Fruit fly (Drosophila melanogaster): Measurements from ENCODE around the gene CG32590.

The CG32590 gene

dm6 chrX:14839047-14839446 is at the start of gene CG32590, which contains the start of gene Flo2:
Gene CG32590 (minus strand): TSS chrX:14839106.
Gene Flo2 (plus strand): TSS chrX:14839376.
- TF ChIP-seq HLH106 (tag; optimal IDR thresholded peaks at IDR 0.05): peak; percentile 69
- no peak for TF ChIP-seq Vsx2 (GFP tag; optimal IDR thresholded peaks at IDR 0.05; ENCODE audit: partially characterized antibody)
- no peak for TF ChIP-seq dmrt93B (GFP tag; optimal IDR thresholded peaks at IDR 0.05)
- TF ChIP-seq Jra (GFP tag; optimal IDR thresholded peaks at IDR 0.05): peak; percentile 86
- TF ChIP-seq ey (GFP tag; optimal IDR thresholded peaks at IDR 0.05): peak; percentile 81
- peak; percentile 68 for TF ChIP-seq Sp1 (GFP tag; optimal IDR thresholded peaks at IDR 0.05)
- peak in 1 of 2 experiments; percentile 83 for TF ChIP-seq foxo (GFP tag; optimal IDR thresholded peaks at IDR 0.05)
- TF ChIP-seq Myc (optimal IDR thresholded peaks at IDR 0.05): no peak
- no peak for TF ChIP-seq Hnf4 (GFP tag; optimal IDR thresholded peaks at IDR 0.05)
- peak; percentile 50 for TF ChIP-seq CG9705 (GFP tag; optimal IDR thresholded peaks at IDR 0.05)
- no peak for TF ChIP-seq CrebA (GFP tag; optimal IDR thresholded peaks at IDR 0.05; ENCODE audit: borderline replicate concordance)
- peak; percentile 23 for TF ChIP-seq sage (GFP tag; optimal IDR thresholded peaks at IDR 0.05)
- peak; percentile 71 for TF ChIP-seq psq (GFP tag; optimal IDR thresholded peaks at IDR 0.05)
- no peak for TF ChIP-seq brk (GFP tag; optimal IDR thresholded peaks at IDR 0.05)
- peak; percentile 78 for TF ChIP-seq rgr (GFP tag; optimal IDR thresholded peaks at IDR 0.05)
- TF ChIP-seq Dif (GFP tag; optimal IDR thresholded peaks at IDR 0.05; ENCODE audit: partially characterized antibody): no peak
- TF ChIP-seq woc (GFP tag; optimal IDR thresholded peaks at IDR 0.05): peak; percentile 58
- no peak for TF ChIP-seq N (GFP tag; optimal IDR thresholded peaks at IDR 0.05)
- peak; percentile 50 for TF ChIP-seq sv (GFP tag; optimal IDR thresholded peaks at IDR 0.05)
- peak; percentile 27 for TF ChIP-seq Mio (GFP tag; optimal IDR thresholded peaks at IDR 0.05)
- TF ChIP-seq jim (GFP tag; optimal IDR thresholded peaks at IDR 0.05): no peak
- TF ChIP-seq Hr83 (GFP tag; optimal IDR thresholded peaks at IDR 0.05; ENCODE audit: poor library complexity, severe bottlenecking): no peak
- TF ChIP-seq br (GFP tag; optimal IDR thresholded peaks at IDR 0.05): peak; percentile 63
- TF ChIP-seq h (GFP tag; optimal IDR thresholded peaks at IDR 0.05): peak; percentile 89
- no peak for TF ChIP-seq Hr78 (GFP tag; optimal IDR thresholded peaks at IDR 0.05)
- no peak for TF ChIP-seq lola (GFP tag; optimal IDR thresholded peaks at IDR 0.05)
- TF ChIP-seq Abd-B (GFP tag; optimal IDR thresholded peaks at IDR 0.05): no peak
- peak; percentile 76 for TF ChIP-seq fru (GFP tag; optimal IDR thresholded peaks at IDR 0.05)
- no peak for TF ChIP-seq pan (optimal IDR thresholded peaks at IDR 0.05)
- peak; percentile 64 for TF ChIP-seq CG32264 (GFP tag; optimal IDR thresholded peaks at IDR 0.05)
- no peak for TF ChIP-seq usp (GFP tag; optimal IDR thresholded peaks at IDR 0.05)
- peak; percentile 72 for TF ChIP-seq dsf (GFP tag; optimal IDR thresholded peaks at IDR 0.05; ENCODE audit: borderline replicate concordance)
- no peak for TF ChIP-seq dl (GFP tag; optimal IDR thresholded peaks at IDR 0.05; ENCODE audit: insufficient read depth in 1 of 2, partially characterized antibody in 2 of 2)
- TF ChIP-seq GATAd (GFP tag; optimal IDR thresholded peaks at IDR 0.05): peak; percentile 68
- TF ChIP-seq OdsH (GFP tag; optimal IDR thresholded peaks at IDR 0.05): peak; percentile 73
- TF ChIP-seq Rel (GFP tag; optimal IDR thresholded peaks at IDR 0.05): no peak
- TF ChIP-seq Rel (tag; optimal IDR thresholded peaks at IDR 0.05): peak; percentile 56
- no peak for TF ChIP-seq tai (GFP tag; optimal IDR thresholded peaks at IDR 0.05)
- no peak for TF ChIP-seq Dfd (GFP tag; optimal IDR thresholded peaks at IDR 0.05)

dm6 chrX:14885554-14885953 is 46.6 kb upstream of the CG32590 start:
- TF ChIP-seq N (GFP tag; optimal IDR thresholded peaks at IDR 0.05) (no peak), h (GFP tag; optimal IDR thresholded peaks at IDR 0.05) (no peak), Jra (GFP tag; optimal IDR thresholded peaks at IDR 0.05) (no peak), CG9705 (GFP tag; optimal IDR thresholded peaks at IDR 0.05) (no peak), OdsH (GFP tag; optimal IDR thresholded peaks at IDR 0.05) (no peak), Myc (optimal IDR thresholded peaks at IDR 0.05) (peak; percentile 15), Vsx2 (GFP tag; optimal IDR thresholded peaks at IDR 0.05; ENCODE audit: partially characterized antibody) (no peak)

- TF ChIP-seq Hr78 (GFP tag; optimal IDR thresholded peaks at IDR 0.05): no peak
- no peak for TF ChIP-seq Dfd (GFP tag; optimal IDR thresholded peaks at IDR 0.05)
- TF ChIP-seq Hr83 (GFP tag; optimal IDR thresholded peaks at IDR 0.05; ENCODE audit: poor library complexity, severe bottlenecking): no peak
- no peak for TF ChIP-seq CG32264 (GFP tag; optimal IDR thresholded peaks at IDR 0.05)
- no peak for TF ChIP-seq psq (GFP tag; optimal IDR thresholded peaks at IDR 0.05)
- no peak for TF ChIP-seq Mio (GFP tag; optimal IDR thresholded peaks at IDR 0.05)
- TF ChIP-seq sage (GFP tag; optimal IDR thresholded peaks at IDR 0.05): no peak
- TF ChIP-seq dl (GFP tag; optimal IDR thresholded peaks at IDR 0.05; ENCODE audit: insufficient read depth in 1 of 2, partially characterized antibody in 2 of 2): no peak
- no peak for TF ChIP-seq Rel (GFP tag; optimal IDR thresholded peaks at IDR 0.05)
- TF ChIP-seq Rel (tag; optimal IDR thresholded peaks at IDR 0.05): no peak
- TF ChIP-seq lola (GFP tag; optimal IDR thresholded peaks at IDR 0.05): no peak
- TF ChIP-seq pan (optimal IDR thresholded peaks at IDR 0.05): no peak
- TF ChIP-seq dsf (GFP tag; optimal IDR thresholded peaks at IDR 0.05; ENCODE audit: borderline replicate concordance): no peak
- TF ChIP-seq GATAd (GFP tag; optimal IDR thresholded peaks at IDR 0.05): no peak
- no peak for TF ChIP-seq Jra (GFP tag; optimal IDR thresholded peaks at IDR 0.05)
- TF ChIP-seq HLH106 (tag; optimal IDR thresholded peaks at IDR 0.05): no peak
- TF ChIP-seq Abd-B (GFP tag; optimal IDR thresholded peaks at IDR 0.05): no peak
- no peak for TF ChIP-seq brk (GFP tag; optimal IDR thresholded peaks at IDR 0.05)
- TF ChIP-seq br (GFP tag; optimal IDR thresholded peaks at IDR 0.05): no peak
These were observed 45.1 kb upstream of the CG32590 start for dm6 chrX:14883993-14884392.
